Worm (Caenorhabditis elegans) whole organism, young adult: Measurements from ENCODE around the gene R07E5.11.
A peak's percentile ranks its signal among the peaks of the same experiment; 100 is the strongest.

ENCODE experiments used
- D2030.7 ChIP-seq: fragments of 200-800 bp; sonication (Bioruptor generic); IDR thresholded peaks from 2 replicates; pipeline ENCODE4 v1.3.6; 2022; ENCODE audit warnings: missing genetic modification reagents, missing genetic modification characterization, missing compliant biosample characterization
- F33H1.4 ChIP-seq: fragments of 200-800 bp; sonication (Bioruptor generic); IDR thresholded peaks from 2 replicates; pipeline ENCODE4 v1.3.6; 2022; ENCODE audit warnings: missing genetic modification reagents, missing genetic modification characterization, missing compliant biosample characterization
- F37B4.10 ChIP-seq: fragments of 200-800 bp; sonication (Bioruptor generic); IDR thresholded peaks from 2 replicates; pipeline ENCODE4 v1.3.6; 2022; ENCODE audit warnings: missing genetic modification characterization, missing compliant biosample characterization
- F39B2.1 ChIP-seq: fragments of 200-800 bp; sonication (Bioruptor generic); IDR thresholded peaks from 2 replicates; pipeline ENCODE4 v1.3.6; 2022; ENCODE audit warnings: missing genetic modification reagents, missing genetic modification characterization, missing compliant biosample characterization
- F52B5.7 ChIP-seq: sonication (generic microtip); optimal IDR thresholded peaks from 2 replicates; lab custom pipeline; 2016; ENCODE audit warnings: mild to moderate bottlenecking, missing genetic modification characterization, missing compliant biosample characterization
- F57A8.1 ChIP-seq: fragments of 200-800 bp; sonication (Bioruptor generic); optimal IDR thresholded peaks from 2 replicates; lab custom pipeline; 2018; ENCODE audit warnings: mild to moderate bottlenecking, missing genetic modification characterization, moderate library complexity, missing compliant biosample characterization
- F57C9.4 ChIP-seq: sonication (generic microtip); optimal IDR thresholded peaks from 2 replicates; lab custom pipeline; 2017; ENCODE audit warnings: mild to moderate bottlenecking, missing genetic modification characterization, missing compliant biosample characterization
- K12H6.12 ChIP-seq: fragments of 200-800 bp; sonication (Bioruptor generic); optimal IDR thresholded peaks from 2 replicates; lab custom pipeline; 2018; ENCODE audit warnings: mild to moderate bottlenecking, missing genetic modification characterization, missing compliant biosample characterization
- Y53F4B.3 ChIP-seq: fragments of 200-800 bp; sonication (Bioruptor generic); IDR thresholded peaks from 2 replicates; pipeline ENCODE4 v1.3.6; 2022; ENCODE audit warnings: missing genetic modification reagents, missing genetic modification characterization, missing compliant biosample characterization
- ama-1 ChIP-seq, 3 experiments: fragments of 150-350 bp in 1 of 3; sonication (generic microtip) in 2 of 3; optimal IDR thresholded peaks; 2 replicates each; lab custom pipeline; 2014 to 2018; ENCODE audit warnings: missing biosample characterization in 2 of 3, missing genetic modification characterization in 2 of 3, missing genetic modification reagents in 2 of 3
- aptf-3 ChIP-seq: fragments of 200-800 bp; sonication (Bioruptor generic); IDR thresholded peaks from 2 replicates; pipeline ENCODE4 v1.3.6; 2022; ENCODE audit warnings: missing genetic modification characterization, missing compliant biosample characterization
- athp-1 ChIP-seq: sonication (generic microtip); optimal IDR thresholded peaks from 2 replicates; lab custom pipeline; 2017; ENCODE audit warnings: mild to moderate bottlenecking, missing genetic modification characterization, missing compliant biosample characterization
- attf-5 ChIP-seq: fragments of 200-800 bp; sonication (Bioruptor generic); optimal IDR thresholded peaks from 2 replicates; lab custom pipeline; 2018; ENCODE audit warnings: mild to moderate bottlenecking, missing genetic modification characterization, missing compliant biosample characterization
- attf-6 ChIP-seq: fragments of 200-800 bp; sonication (Bioruptor generic); IDR thresholded peaks from 2 replicates; pipeline ENCODE4 v1.3.6; 2022; ENCODE audit warnings: missing genetic modification reagents, missing genetic modification characterization, missing compliant biosample characterization
- bed-1 ChIP-seq: fragments of 200-800 bp; sonication (Bioruptor generic); IDR thresholded peaks from 2 replicates; pipeline ENCODE4 v1.3.6; 2022; ENCODE audit warnings: missing genetic modification reagents, missing genetic modification characterization, missing compliant biosample characterization
- cebp-1 ChIP-seq, 2 experiments: fragments of 200-800 bp in 1 of 2; sonication (Bioruptor generic) in 1 of 2; sonication (generic microtip) in 1 of 2; IDR thresholded peaks in 1 of 2; optimal IDR thresholded peaks in 1 of 2; 2 replicates each; pipeline versions ENCODE4 v1.3.6 to Lab custom; 2017 to 2022; ENCODE audit warnings: missing compliant biosample characterization in 2 of 2, missing genetic modification characterization in 2 of 2, mild to moderate bottlenecking in 1 of 2, missing genetic modification reagents in 1 of 2, moderate library complexity in 1 of 2
- ceh-58 ChIP-seq: fragments of 200-800 bp; sonication (Bioruptor generic); IDR thresholded peaks from 2 replicates; pipeline ENCODE4 v1.3.6; 2022; ENCODE audit warnings: missing genetic modification characterization, missing compliant biosample characterization
- ceh-91 ChIP-seq: fragments of 200-800 bp; sonication (Bioruptor generic); IDR thresholded peaks from 2 replicates; pipeline ENCODE4 v1.3.6; 2022; ENCODE audit warnings: missing genetic modification reagents, missing genetic modification characterization, missing compliant biosample characterization
- chd-7 ChIP-seq: sonication (generic microtip); optimal IDR thresholded peaks from 2 replicates; lab custom pipeline; 2016; ENCODE audit warnings: mild to moderate bottlenecking, missing genetic modification characterization, moderate library complexity, missing compliant biosample characterization
- die-1 ChIP-seq: sonication (generic microtip); optimal IDR thresholded peaks from 2 replicates; lab custom pipeline; 2016; ENCODE audit warnings: missing genotype, mild to moderate bottlenecking, missing genetic modification characterization, missing compliant biosample characterization
- dpff-1 ChIP-seq: sonication (generic microtip); optimal IDR thresholded peaks from 2 replicates; lab custom pipeline; 2017; ENCODE audit warnings: mild to moderate bottlenecking, missing genetic modification characterization, missing compliant biosample characterization
- egl-18 ChIP-seq: fragments of 200-800 bp; sonication (Bioruptor generic); IDR thresholded peaks from 2 replicates; pipeline ENCODE4 v1.3.6; 2022; ENCODE audit warnings: missing genetic modification reagents, missing genetic modification characterization, missing compliant biosample characterization
- egrh-3 ChIP-seq: fragments of 200-800 bp; sonication (Bioruptor generic); IDR thresholded peaks from 2 replicates; pipeline ENCODE4 v1.3.6; 2022; ENCODE audit warnings: missing genetic modification reagents, missing genetic modification characterization, missing compliant biosample characterization
- him-1 ChIP-seq: sonication (generic microtip); optimal IDR thresholded peaks from 2 replicates; lab custom pipeline; 2016; ENCODE audit warnings: missing genotype, missing genetic modification reagents, missing genetic modification characterization, missing compliant biosample characterization
- hmg-1.2 ChIP-seq: fragments of 200-800 bp; sonication (Bioruptor generic); IDR thresholded peaks from 2 replicates; pipeline ENCODE4 v1.3.6; 2022; ENCODE audit warnings: missing genetic modification reagents, missing genetic modification characterization, missing compliant biosample characterization
- let-526 ChIP-seq: fragments of 200-800 bp; sonication (Bioruptor generic); IDR thresholded peaks from 2 replicates; pipeline ENCODE4 v1.3.6; 2022; ENCODE audit warnings: missing genetic modification reagents, missing genetic modification characterization, missing compliant biosample characterization
- lin-54 ChIP-seq: fragments of 200-800 bp; sonication (Bioruptor generic); optimal IDR thresholded peaks from 2 replicates; lab custom pipeline; 2018; ENCODE audit warnings: mild to moderate bottlenecking, missing genetic modification characterization, missing compliant biosample characterization
- lir-1 ChIP-seq: fragments of 200-800 bp; sonication (Bioruptor generic); conservative IDR thresholded peaks from 2 replicates; pipeline ENCODE4 v1.3.6; 2022; ENCODE audit warnings: missing genetic modification reagents, missing genetic modification characterization, missing compliant biosample characterization
- lsl-1 ChIP-seq: fragments of 200-800 bp; sonication (Bioruptor generic); optimal IDR thresholded peaks from 2 replicates; lab custom pipeline; 2018; ENCODE audit warnings: mild to moderate bottlenecking, missing genetic modification characterization, moderate library complexity, missing compliant biosample characterization
- madf-3 ChIP-seq: fragments of 200-800 bp; sonication (Bioruptor generic); IDR thresholded peaks from 2 replicates; pipeline ENCODE4 v1.3.6; 2022; ENCODE audit warnings: missing genetic modification reagents, missing genetic modification characterization, missing compliant biosample characterization
- madf-6 ChIP-seq: fragments of 200-800 bp; sonication (Bioruptor generic); IDR thresholded peaks from 2 replicates; pipeline ENCODE4 v1.3.6; 2022; ENCODE audit warnings: missing genetic modification reagents, missing genetic modification characterization, missing compliant biosample characterization
- madf-8 ChIP-seq: fragments of 200-800 bp; sonication (Bioruptor generic); conservative IDR thresholded peaks from 2 replicates; pipeline ENCODE4 v1.3.6; 2022; ENCODE audit warnings: missing genetic modification reagents, missing genetic modification characterization, missing compliant biosample characterization
- nfya-1 ChIP-seq: sonication (generic microtip); optimal IDR thresholded peaks from 2 replicates; lab custom pipeline; 2017; ENCODE audit warnings: antibody characterized with exemption, missing compliant biosample characterization, missing genetic modification characterization, borderline replicate concordance; ENCODE audit not compliant: insufficient read depth
- nfyb-1 ChIP-seq: fragments of 200-800 bp; sonication (Bioruptor generic); IDR thresholded peaks from 2 replicates; pipeline ENCODE4 v1.3.6; 2022; ENCODE audit warnings: missing genetic modification reagents, missing genetic modification characterization, missing compliant biosample characterization
- nhr-90 ChIP-seq: sonication (generic microtip); optimal IDR thresholded peaks from 2 replicates; lab custom pipeline; 2016; ENCODE audit warnings: missing genotype, mild to moderate bottlenecking, missing genetic modification characterization, missing compliant biosample characterization
- pbrm-1 ChIP-seq: fragments of 200-800 bp; sonication (Bioruptor generic); IDR thresholded peaks from 2 replicates; pipeline ENCODE4 v1.3.6; 2022; ENCODE audit warnings: missing genetic modification reagents, missing genetic modification characterization, missing compliant biosample characterization
- rec-8 ChIP-seq, 2 experiments: sonication (generic microtip); optimal IDR thresholded peaks; 2 replicates each; lab custom pipeline; 2016; ENCODE audit warnings: mild to moderate bottlenecking in 2 of 2, missing genetic modification characterization in 2 of 2, missing genetic modification reagents in 2 of 2, missing genotype in 2 of 2, missing biosample characterization in 1 of 2, missing compliant biosample characterization in 1 of 2, moderate library complexity in 1 of 2
- rpc-1 ChIP-seq, 2 experiments: fragments of 150-350 bp in 1 of 2; sonication (generic microtip) in 1 of 2; optimal IDR thresholded peaks; 2 replicates each; lab custom pipeline; 2014 to 2018; ENCODE audit warnings: missing biosample characterization in 1 of 2, missing genetic modification characterization in 1 of 2, missing genetic modification reagents in 1 of 2, missing genotype in 1 of 2
- sdz-38 ChIP-seq: sonication (generic microtip); optimal IDR thresholded peaks from 2 replicates; lab custom pipeline; 2016; ENCODE audit warnings: missing genotype, missing genetic modification characterization, missing compliant biosample characterization
- snpc-1.1 ChIP-seq: sonication (generic microtip); optimal IDR thresholded peaks from 2 replicates; lab custom pipeline; 2017; ENCODE audit warnings: missing genetic modification characterization, mild to moderate bottlenecking, missing compliant biosample characterization, antibody characterized with exemption, moderate library complexity, missing genotype, missing genetic modification reagents; ENCODE audit not compliant: insufficient read depth
- snpc-3.4 ChIP-seq: sonication (generic microtip); optimal IDR thresholded peaks from 2 replicates; lab custom pipeline; 2017; ENCODE audit warnings: missing genetic modification characterization, mild to moderate bottlenecking, missing compliant biosample characterization, antibody characterized with exemption, moderate library complexity, missing genotype, missing genetic modification reagents
- snpc-4 ChIP-seq, 5 experiments: fragments of 150-350 bp in 1 of 5; sonication (generic microtip) in 4 of 5; optimal IDR thresholded peaks; 2 replicates each; lab custom pipeline; 2014 to 2018; ENCODE audit warnings: missing genetic modification characterization in 5 of 5, missing biosample characterization in 3 of 5, antibody characterized with exemption in 2 of 5, mild to moderate bottlenecking in 2 of 5, missing compliant biosample characterization in 2 of 5, missing genotype in 2 of 5, moderate library complexity in 2 of 5, missing genetic modification reagents in 1 of 5
- tbp1 ChIP-seq: fragments of 200-800 bp; sonication (Bioruptor generic); optimal IDR thresholded peaks from 2 replicates; lab custom pipeline; 2018; ENCODE audit warnings: mild to moderate bottlenecking, missing genetic modification characterization, missing compliant biosample characterization
- tlf-1 ChIP-seq: fragments of 200-800 bp; sonication (Bioruptor generic); optimal IDR thresholded peaks from 2 replicates; lab custom pipeline; 2018; ENCODE audit warnings: mild to moderate bottlenecking, missing genetic modification characterization, missing compliant biosample characterization
- ztf-18 ChIP-seq: sonication (generic microtip); optimal IDR thresholded peaks from 2 replicates; lab custom pipeline; 2016; ENCODE audit warnings: missing genotype, mild to moderate bottlenecking, missing genetic modification characterization, missing compliant biosample characterization
- ztf-22 ChIP-seq: fragments of 200-800 bp; sonication (Bioruptor generic); optimal IDR thresholded peaks from 2 replicates; lab custom pipeline; 2018; ENCODE audit warnings: mild to moderate bottlenecking, missing genetic modification characterization, moderate library complexity, missing compliant biosample characterization

R07E5.11 gene

ce11 chrIII:4428797-4429196, 13.8 kb upstream of the R07E5.11 start (continued):
- TF ChIP-seq egl-18 (GFP tag; lab: Robert Waterston, UW) = no peak
- TF ChIP-seq ama-1 (optimal IDR thresholded peaks at IDR 0.05; lab: Kevin White, UChicago) = no peak
- TF ChIP-seq ama-1 (GFP tag; optimal IDR thresholded peaks at IDR 0.05; lab: Kevin White, UChicago) = peak in 1 of 2 experiments; percentile 64
- TF ChIP-seq F37B4.10 = no peak
- peak; percentile 61 for TF ChIP-seq madf-6 (GFP tag; lab: Robert Waterston, UW)
- peak in 1 of 2 experiments; percentile 30 for TF ChIP-seq rec-8 (tag; optimal IDR thresholded peaks at IDR 0.05; lab: Kevin White, UChicago)
- peak; percentile 41 for TF ChIP-seq ztf-18
- TF ChIP-seq madf-3 (GFP tag; lab: Robert Waterston, UW) = no peak
- peak; percentile 61 for TF ChIP-seq madf-8 (GFP tag; lab: Robert Waterston, UW)
- no peak for TF ChIP-seq ceh-91 (GFP tag; lab: Robert Waterston, UW)
- TF ChIP-seq sdz-38 = no peak
- no peak for TF ChIP-seq F39B2.1
- peak; percentile 7; the same call in 1 of the 2 replicates for TF ChIP-seq F33H1.4 (GFP tag; lab: Robert Waterston, UW)
- TF ChIP-seq snpc-1.1 = peak; percentile 57
- TF ChIP-seq hmg-1.2 (GFP tag; lab: Robert Waterston, UW) = peak; percentile 54
- TF ChIP-seq Y53F4B.3 (GFP tag; lab: Robert Waterston, UW) = no peak
- TF ChIP-seq tlf-1 (GFP tag; lab: Kevin White, UChicago) = no peak
- TF ChIP-seq attf-5 (GFP tag; lab: Kevin White, UChicago) = peak; percentile 23
- TF ChIP-seq dpff-1 (tag; lab: Kevin White, UChicago) = no peak
- TF ChIP-seq ceh-58 (GFP tag; lab: Robert Waterston, UW) = 0 out of 2 replicates have a peak, but pooled peaks have one; percentile 57
- peak; percentile 73 for TF ChIP-seq nfyb-1
- TF ChIP-seq F52B5.7 (tag; lab: Kevin White, UChicago) = peak; percentile 29
- peak; percentile 63 for TF ChIP-seq die-1 (tag; lab: Kevin White, UChicago)
- no peak for TF ChIP-seq F57A8.1 (GFP tag; lab: Kevin White, UChicago)
- no peak for TF ChIP-seq K12H6.12
- TF ChIP-seq nhr-90 (tag; lab: Kevin White, UChicago) = peak; percentile 34
- TF ChIP-seq bed-1 (GFP tag; lab: Robert Waterston, UW) = 0 out of 2 replicates have a peak, but pooled peaks have one; percentile 59
- TF ChIP-seq cebp-1 (GFP tag; IDR thresholded peaks at IDR 0.05; lab: Robert Waterston, UW) = no peak
- peak; percentile 46 for TF ChIP-seq cebp-1 (tag; optimal IDR thresholded peaks at IDR 0.05; lab: Kevin White, UChicago)
- TF ChIP-seq tbp1 (GFP tag; lab: Kevin White, UChicago) = peak; percentile 88
- peak; percentile 26 for TF ChIP-seq lsl-1 (GFP tag; lab: Kevin White, UChicago)
- TF ChIP-seq let-526 (GFP tag; lab: Robert Waterston, UW) = no peak
- TF ChIP-seq egrh-3 (GFP tag; lab: Robert Waterston, UW) = peak; percentile 42
- peak; percentile 58 for TF ChIP-seq rpc-1 (optimal IDR thresholded peaks at IDR 0.05; lab: Kevin White, UChicago)
- TF ChIP-seq rpc-1 (tag; optimal IDR thresholded peaks at IDR 0.05; lab: Kevin White, UChicago) = peak; percentile 77
- TF ChIP-seq lin-54 (GFP tag; lab: Kevin White, UChicago) = peak; percentile 25
- peak; percentile 42; the same call in 1 of the 2 replicates for TF ChIP-seq pbrm-1 (GFP tag; lab: Robert Waterston, UW)
- TF ChIP-seq him-1 = peak; percentile 54
- no peak for TF ChIP-seq aptf-3
- TF ChIP-seq ztf-22 (GFP tag; lab: Kevin White, UChicago) = no peak
- no peak for TF ChIP-seq attf-6 (GFP tag; lab: Robert Waterston, UW)
- no peak for TF ChIP-seq snpc-4 (GFP tag; optimal IDR thresholded peaks at IDR 0.05; lab: Kevin White, UChicago)
- TF ChIP-seq snpc-4 (tag; optimal IDR thresholded peaks at IDR 0.05; lab: Kevin White, UChicago) = peak; percentile 7 to 87 (median 58)
- no peak for TF ChIP-seq nfya-1 (tag; lab: Kevin White, UChicago)
- peak; percentile 67 for TF ChIP-seq D2030.7 (GFP tag; lab: Robert Waterston, UW)
- TF ChIP-seq lir-1 (GFP tag; lab: Robert Waterston, UW) = no peak
- TF ChIP-seq chd-7 = peak; percentile 6
- peak; percentile 40 for TF ChIP-seq snpc-3.4 (tag; lab: Kevin White, UChicago)
- TF ChIP-seq F57C9.4 (tag; lab: Kevin White, UChicago) = no peak
- TF ChIP-seq athp-1 (tag; lab: Kevin White, UChicago) = no peak
